Worm (Caenorhabditis elegans) whole organism, L2 larva: Measurements from ENCODE around the gene T24E12.11.

Source experiments
- C34F6.9 ChIP-seq: fragments of 150-350 bp; optimal IDR thresholded peaks from 2 replicates; lab custom pipeline; 2014; ENCODE audit warnings: missing biosample characterization, missing genetic modification characterization
- F13H6.1 ChIP-seq: sonication (generic microtip); optimal IDR thresholded peaks from 2 replicates; lab custom pipeline; 2016; ENCODE audit warnings: missing genetic modification characterization, missing compliant biosample characterization
- R02D3.7 ChIP-seq: fragments of 150-350 bp; optimal IDR thresholded peaks from 2 replicates; lab custom pipeline; 2014; ENCODE audit warnings: missing biosample characterization, missing genetic modification characterization
- Y55F3AM.14 ChIP-seq: fragments of 200-800 bp; sonication (Bioruptor generic); optimal IDR thresholded peaks from 2 replicates; lab custom pipeline; 2018; ENCODE audit warnings: mild to moderate bottlenecking, missing genetic modification characterization, missing compliant biosample characterization
- ZK546.5 ChIP-seq: sonication (generic microtip); optimal IDR thresholded peaks from 2 replicates; lab custom pipeline; 2017; ENCODE audit warnings: missing biosample characterization, missing genetic modification characterization
- alr-1 ChIP-seq: fragments of 150-350 bp; optimal IDR thresholded peaks from 2 replicates; lab custom pipeline; 2014; ENCODE audit warnings: missing biosample characterization, missing genetic modification characterization
- aly-2 ChIP-seq: fragments of 150-350 bp; optimal IDR thresholded peaks from 2 replicates; lab custom pipeline; 2014; ENCODE audit warnings: missing biosample characterization, missing genetic modification characterization
- ama-1 ChIP-seq: fragments of 150-350 bp; optimal IDR thresholded peaks from 2 replicates; lab custom pipeline; 2018; ENCODE audit warnings: inconsistent platforms
- blmp-1 ChIP-seq: sonication (generic microtip); optimal IDR thresholded peaks from 2 replicates; lab custom pipeline; 2017; ENCODE audit warnings: missing genetic modification characterization, mild to moderate bottlenecking, missing compliant biosample characterization, antibody characterized with exemption, moderate library complexity; ENCODE audit not compliant: insufficient read depth
- ceh-16 ChIP-seq: fragments of 150-350 bp; optimal IDR thresholded peaks from 2 replicates; lab custom pipeline; 2014; ENCODE audit warnings: missing biosample characterization, missing genetic modification characterization
- ceh-82 ChIP-seq: fragments of 150-350 bp; optimal IDR thresholded peaks from 2 replicates; lab custom pipeline; 2014; ENCODE audit warnings: missing biosample characterization, missing genetic modification characterization
- crh-2 ChIP-seq: sonication (generic microtip); optimal IDR thresholded peaks from 2 replicates; lab custom pipeline; 2017; ENCODE audit warnings: missing biosample characterization, missing genetic modification characterization
- dmd-4 ChIP-seq: sonication (generic microtip); optimal IDR thresholded peaks from 2 replicates; lab custom pipeline; 2017; ENCODE audit warnings: missing biosample characterization, missing genetic modification characterization
- elt-1 ChIP-seq: fragments of 150-350 bp; optimal IDR thresholded peaks from 2 replicates; lab custom pipeline; 2014; ENCODE audit warnings: missing biosample characterization, missing genetic modification characterization
- elt-3 ChIP-seq: sonication (generic microtip); optimal IDR thresholded peaks from 2 replicates; lab custom pipeline; 2017; ENCODE audit warnings: missing biosample characterization, missing genetic modification characterization
- fos-1 ChIP-seq: fragments of 150-350 bp; optimal IDR thresholded peaks from 2 replicates; lab custom pipeline; 2014; ENCODE audit warnings: missing biosample characterization, missing genetic modification characterization
- gmeb-1 ChIP-seq: fragments of 150-350 bp; optimal IDR thresholded peaks from 2 replicates; lab custom pipeline; 2014; ENCODE audit warnings: missing biosample characterization, missing genetic modification characterization
- lin-11 ChIP-seq: fragments of 150-350 bp; sonication (generic microtip); optimal IDR thresholded peaks from 2 replicates; lab custom pipeline; 2014; ENCODE audit warnings: missing biosample characterization, missing genetic modification characterization, inconsistent platforms, mixed read lengths
- lin-39 ChIP-seq: fragments of 150-350 bp; optimal IDR thresholded peaks from 2 replicates; lab custom pipeline; 2014; ENCODE audit warnings: missing biosample characterization, missing genetic modification reagents, missing genetic modification characterization
- lsy-2 ChIP-seq, 2 experiments: fragments of 150-350 bp in 1 of 2; sonication (generic microtip) in 1 of 2; optimal IDR thresholded peaks; 2 replicates each; lab custom pipeline; 2014 to 2017; ENCODE audit warnings: missing biosample characterization in 2 of 2, missing genetic modification characterization in 2 of 2
- mdl-1 ChIP-seq, 2 experiments: fragments of 150-350 bp in 1 of 2; sonication (generic microtip) in 1 of 2; optimal IDR thresholded peaks; 2 replicates each; lab custom pipeline; 2017; ENCODE audit warnings: missing biosample characterization in 2 of 2, missing genetic modification characterization in 2 of 2
- nhr-10 ChIP-seq: sonication (generic microtip); optimal IDR thresholded peaks from 2 replicates; lab custom pipeline; 2017; ENCODE audit warnings: missing biosample characterization, missing genetic modification characterization
- nhr-11 ChIP-seq: fragments of 150-350 bp; optimal IDR thresholded peaks from 2 replicates; lab custom pipeline; 2014; ENCODE audit warnings: missing biosample characterization, missing genetic modification characterization
- nhr-12 ChIP-seq: fragments of 150-350 bp; optimal IDR thresholded peaks from 2 replicates; lab custom pipeline; 2014; ENCODE audit warnings: missing biosample characterization, missing genetic modification characterization
- nhr-129 ChIP-seq: fragments of 150-350 bp; optimal IDR thresholded peaks from 2 replicates; lab custom pipeline; 2014; ENCODE audit warnings: missing biosample characterization, missing genetic modification characterization
- nhr-21 ChIP-seq: fragments of 150-350 bp; optimal IDR thresholded peaks from 2 replicates; lab custom pipeline; 2014; ENCODE audit warnings: missing biosample characterization, missing genetic modification characterization
- nhr-237 ChIP-seq: fragments of 150-350 bp; optimal IDR thresholded peaks from 2 replicates; lab custom pipeline; 2014; ENCODE audit warnings: missing biosample characterization, missing genetic modification characterization
- nhr-6 ChIP-seq: fragments of 150-350 bp; optimal IDR thresholded peaks from 2 replicates; lab custom pipeline; 2014; ENCODE audit warnings: missing biosample characterization, missing genetic modification characterization
- peb-1 ChIP-seq: fragments of 150-350 bp; optimal IDR thresholded peaks from 2 replicates; lab custom pipeline; 2014; ENCODE audit warnings: missing biosample characterization, missing genetic modification characterization
- sma-3 ChIP-seq: sonication (generic microtip); optimal IDR thresholded peaks from 2 replicates; lab custom pipeline; 2016; ENCODE audit warnings: missing genetic modification reagents, missing genetic modification characterization, missing compliant biosample characterization
- sma-9 ChIP-seq, 2 experiments: fragments of 150-350 bp in 1 of 2; sonication (generic microtip) in 1 of 2; optimal IDR thresholded peaks; 2 replicates each; lab custom pipeline; 2014 to 2016; ENCODE audit warnings: missing genetic modification characterization in 2 of 2, mild to moderate bottlenecking in 1 of 2, missing biosample characterization in 1 of 2, missing compliant biosample characterization in 1 of 2, missing genetic modification reagents in 1 of 2, moderate library complexity in 1 of 2
- snpc-4 ChIP-seq: fragments of 150-350 bp; optimal IDR thresholded peaks from 2 replicates; lab custom pipeline; 2014; ENCODE audit warnings: missing biosample characterization, missing genetic modification characterization
- unc-62 ChIP-seq: fragments of 150-350 bp; optimal IDR thresholded peaks from 2 replicates; lab custom pipeline; 2014; ENCODE audit warnings: missing biosample characterization, missing genetic modification reagents, missing genetic modification characterization
- ztf-4 ChIP-seq: fragments of 150-350 bp; optimal IDR thresholded peaks from 2 replicates; lab custom pipeline; 2014; ENCODE audit warnings: missing biosample characterization, missing genetic modification characterization

Gene T24E12.11

DNA sequence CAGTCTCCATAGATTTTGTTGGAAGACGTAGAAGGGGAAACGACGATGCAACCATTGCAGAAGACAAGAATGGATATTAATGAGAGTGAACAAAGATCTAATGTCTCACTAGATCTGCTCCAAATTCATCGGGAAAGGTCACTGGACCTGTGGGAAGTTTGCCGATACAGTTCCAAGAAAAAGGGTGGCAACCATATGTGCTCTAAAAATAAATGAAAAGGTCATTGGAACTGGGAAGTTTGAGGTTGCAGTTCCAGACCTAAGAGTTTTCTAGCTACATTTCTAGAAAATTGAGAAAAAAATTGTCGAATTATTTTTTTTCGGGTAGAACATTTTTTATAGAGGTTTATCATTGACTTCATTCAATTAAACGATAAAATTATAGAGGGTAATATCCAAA, 32.0 kb downstream of the T24E12.11 start, which contains the start of gene fbxb-92:
TSS of gene fbxb-92 (minus strand) at position 101 of the 400 bp plus-strand sequence.
- no peak for TF ChIP-seq aly-2 (tag; lab: Kevin White, UChicago)
- no peak for TF ChIP-seq ceh-82
- TF ChIP-seq unc-62 (GFP tag; lab: Kevin White, UChicago), result no peak
- TF ChIP-seq sma-9 (GFP tag; optimal IDR thresholded peaks at IDR 0.05; lab: Kevin White, UChicago), result no peak
- TF ChIP-seq sma-9 (tag; optimal IDR thresholded peaks at IDR 0.05; lab: Kevin White, UChicago), result no peak
- TF ChIP-seq nhr-237 (tag; lab: Kevin White, UChicago), result no peak
- no peak for TF ChIP-seq C34F6.9
- TF ChIP-seq crh-2 (tag; lab: Kevin White, UChicago), result no peak
- TF ChIP-seq snpc-4 (tag; lab: Kevin White, UChicago), result no peak

- TF ChIP-seq sma-9 (GFP tag; optimal IDR thresholded peaks at IDR 0.05; lab: Kevin White, UChicago) (peak; percentile 62), sma-9 (tag; optimal IDR thresholded peaks at IDR 0.05; lab: Kevin White, UChicago) (no peak), lin-39 (no peak)
These were observed 35.6 kb downstream of the T24E12.11 start, which contains the start of gene nta-1 for ce11 chrII:3743684-3744200. Gene nta-1, minus strand, starts transcription at chrII:3743814.

- TF ChIP-seq nhr-129 (tag; lab: Kevin White, UChicago) (no peak), C34F6.9 (no peak), lsy-2 (tag; optimal IDR thresholded peaks at IDR 0.05; lab: Kevin White, UChicago) (no peak), nhr-6 (tag; lab: Kevin White, UChicago) (no peak), dmd-4 (tag; lab: Kevin White, UChicago) (no peak), nhr-21 (tag; lab: Kevin White, UChicago) (no peak), peb-1 (tag; lab: Kevin White, UChicago) (no peak), ama-1 (lab: Kevin White, UChicago) (no peak), mdl-1 (tag; optimal IDR thresholded peaks at IDR 0.05; lab: Kevin White, UChicago) (no peak), F13H6.1 (tag; lab: Kevin White, UChicago) (no peak), nhr-10 (tag; lab: Kevin White, UChicago) (no peak), lin-11 (tag; lab: Kevin White, UChicago) (no peak), Y55F3AM.14 (GFP tag; lab: Kevin White, UChicago) (no peak), fos-1 (tag; lab: Kevin White, UChicago) (no peak), ztf-4 (tag; lab: Kevin White, UChicago) (no peak), sma-3 (GFP tag; lab: Kevin White, UChicago) (no peak), ceh-82 (no peak), nhr-11 (tag; lab: Kevin White, UChicago) (no peak)
These were observed 37.8 kb downstream of the T24E12.11 start, which contains the start of gene F12E12.1 for ce11 chrII:3741584-3741983. Gene F12E12.1, plus strand, starts transcription at chrII:3741884.

ce11 chrII:3739647-3740046, 39.7 kb downstream of the T24E12.11 start, which contains the start of gene F12E12.2:
Gene F12E12.2, plus strand, starts transcription at chrII:3739947.
- TF ChIP-seq R02D3.7 (tag; lab: Kevin White, UChicago), result no peak
- no peak for TF ChIP-seq nhr-12 (tag; lab: Kevin White, UChicago)
- TF ChIP-seq alr-1 (tag; lab: Kevin White, UChicago), result no peak
- TF ChIP-seq ZK546.5, result no peak
- TF ChIP-seq nhr-6 (tag; lab: Kevin White, UChicago), result no peak

ce11 chrII:3736893-3737375, 42.4 kb downstream of the T24E12.11 start, which contains the start of gene F12E12.6:
Gene F12E12.6, minus strand, starts transcription at chrII:3736943.
- TF ChIP-seq ceh-16 (no peak), gmeb-1 (no peak), sma-3 (GFP tag; lab: Kevin White, UChicago) (no peak), lsy-2 (tag; optimal IDR thresholded peaks at IDR 0.05; lab: Kevin White, UChicago) (no peak), fos-1 (tag; lab: Kevin White, UChicago) (no peak), peb-1 (tag; lab: Kevin White, UChicago) (no peak), elt-1 (no peak), blmp-1 (tag; lab: Kevin White, UChicago) (no peak), elt-3 (tag; lab: Kevin White, UChicago) (no peak), ztf-4 (tag; lab: Kevin White, UChicago) (no peak), ceh-82 (no peak), nhr-6 (tag; lab: Kevin White, UChicago) (no peak), unc-62 (GFP tag; lab: Kevin White, UChicago) (no peak), aly-2 (tag; lab: Kevin White, UChicago) (no peak), Y55F3AM.14 (GFP tag; lab: Kevin White, UChicago) (no peak)
- TF ChIP-seq, all 48 proteins: peak for 0
